Worm (Caenorhabditis elegans) whole organism, L3 larva: ENCODE measurements around the gene nspb-4.
A peak's percentile ranks its signal among the peaks of the same experiment; 100 is the strongest.

Experiments used
- R02D3.7 ChIP-seq: fragments of 150-350 bp; optimal IDR thresholded peaks from 2 replicates; lab custom pipeline; 2014; ENCODE audit warnings: missing biosample characterization, missing genetic modification characterization
- ZK546.5 ChIP-seq: sonication (generic microtip); optimal IDR thresholded peaks from 2 replicates; lab custom pipeline; 2017; ENCODE audit warnings: missing biosample characterization, missing genetic modification characterization
- aly-2 ChIP-seq: fragments of 150-350 bp; optimal IDR thresholded peaks from 2 replicates; lab custom pipeline; 2014; ENCODE audit warnings: missing biosample characterization, missing genetic modification characterization
- ama-1 ChIP-seq: fragments of 150-350 bp; optimal IDR thresholded peaks from 2 replicates; lab custom pipeline; 2018
- ceh-16 ChIP-seq: sonication (generic microtip); optimal IDR thresholded peaks from 2 replicates; lab custom pipeline; 2017; ENCODE audit warnings: missing biosample characterization, missing genetic modification characterization
- ceh-28 ChIP-seq: fragments of 150-350 bp; optimal IDR thresholded peaks from 2 replicates; lab custom pipeline; 2014; ENCODE audit warnings: missing biosample characterization, missing genetic modification reagents, missing genetic modification characterization
- ceh-82 ChIP-seq: fragments of 150-350 bp; optimal IDR thresholded peaks from 2 replicates; lab custom pipeline; 2014; ENCODE audit warnings: missing biosample characterization, missing genetic modification characterization
- ceh-9 ChIP-seq: sonication (generic microtip); optimal IDR thresholded peaks from 2 replicates; lab custom pipeline; 2018; ENCODE audit warnings: missing biosample characterization, missing genetic modification characterization
- daf-12 ChIP-seq: fragments of 150-350 bp; optimal IDR thresholded peaks from 2 replicates; lab custom pipeline; 2014; ENCODE audit warnings: missing biosample characterization, missing genetic modification reagents, missing genetic modification characterization
- egl-27 ChIP-seq: sonication (generic microtip); optimal IDR thresholded peaks from 4 replicates; lab custom pipeline; 2017; ENCODE audit warnings: missing biosample characterization, missing genetic modification reagents, missing genetic modification characterization
- egl-5 ChIP-seq: fragments of 150-350 bp; optimal IDR thresholded peaks from 2 replicates; lab custom pipeline; 2017; ENCODE audit warnings: missing biosample characterization, missing genetic modification reagents, missing genetic modification characterization, inconsistent platforms
- elt-1 ChIP-seq: fragments of 150-350 bp; optimal IDR thresholded peaks from 2 replicates; lab custom pipeline; 2014; ENCODE audit warnings: missing biosample characterization, missing genetic modification characterization
- elt-2 ChIP-seq: sonication (generic microtip); optimal IDR thresholded peaks from 2 replicates; lab custom pipeline; 2016; ENCODE audit warnings: missing genetic modification reagents, mild to moderate bottlenecking, missing genetic modification characterization, missing compliant biosample characterization
- elt-3 ChIP-seq, 3 experiments: fragments of 150-350 bp in 1 of 3; sonication (generic microtip) in 2 of 3; optimal IDR thresholded peaks; 2 replicates in 2 of 3; 4 replicates in 1 of 3; lab custom pipeline; 2014 to 2017; ENCODE audit warnings: missing biosample characterization in 3 of 3, missing genetic modification characterization in 3 of 3
- eor-1 ChIP-seq, 2 experiments: fragments of 150-350 bp; optimal IDR thresholded peaks; 2 replicates each; lab custom pipeline; 2014 to 2018; ENCODE audit warnings: missing biosample characterization in 2 of 2, missing genetic modification characterization in 2 of 2
- fkh-10 ChIP-seq: sonication (generic microtip); optimal IDR thresholded peaks from 2 replicates; lab custom pipeline; 2017; ENCODE audit warnings: missing biosample characterization, missing genetic modification reagents, missing genetic modification characterization
- fkh-2 ChIP-seq: fragments of 150-350 bp; optimal IDR thresholded peaks from 2 replicates; lab custom pipeline; 2014; ENCODE audit warnings: missing biosample characterization, missing genetic modification reagents, missing genetic modification characterization
- fos-1 ChIP-seq: fragments of 150-350 bp; optimal IDR thresholded peaks from 2 replicates; lab custom pipeline; 2014; ENCODE audit warnings: missing biosample characterization, missing genetic modification characterization
- hmg-11 ChIP-seq: sonication (generic microtip); optimal IDR thresholded peaks from 2 replicates; lab custom pipeline; 2016; ENCODE audit warnings: missing genetic modification characterization, missing compliant biosample characterization
- jun-1 ChIP-seq: fragments of 150-350 bp; optimal IDR thresholded peaks from 2 replicates; lab custom pipeline; 2014; ENCODE audit warnings: missing biosample characterization, missing genetic modification reagents, missing genetic modification characterization
- lin-15B ChIP-seq: fragments of 150-350 bp; optimal IDR thresholded peaks from 2 replicates; lab custom pipeline; 2014; ENCODE audit warnings: missing biosample characterization, missing genetic modification characterization
- lin-39 ChIP-seq: fragments of 150-350 bp; optimal IDR thresholded peaks from 2 replicates; lab custom pipeline; 2018; ENCODE audit warnings: missing biosample characterization, missing genetic modification reagents, missing genetic modification characterization
- lsy-12 ChIP-seq: sonication (generic microtip); optimal IDR thresholded peaks from 2 replicates; lab custom pipeline; 2016; ENCODE audit warnings: mild to moderate bottlenecking, missing genetic modification characterization, missing compliant biosample characterization
- mdl-1 ChIP-seq: fragments of 150-350 bp; optimal IDR thresholded peaks from 2 replicates; lab custom pipeline; 2014; ENCODE audit warnings: missing biosample characterization, missing genetic modification characterization
- mml-1 ChIP-seq: fragments of 150-350 bp; sonication (generic microtip); optimal IDR thresholded peaks from 3 replicates; lab custom pipeline; 2014; ENCODE audit warnings: missing biosample characterization, missing genetic modification characterization
- nfya-1 ChIP-seq: sonication (generic microtip); optimal IDR thresholded peaks from 2 replicates; lab custom pipeline; 2017; ENCODE audit warnings: missing genetic modification characterization, mild to moderate bottlenecking, missing compliant biosample characterization, antibody characterized with exemption, moderate library complexity; ENCODE audit not compliant: insufficient read depth
- nhr-11 ChIP-seq: fragments of 150-350 bp; optimal IDR thresholded peaks from 2 replicates; lab custom pipeline; 2014; ENCODE audit warnings: missing biosample characterization, missing genetic modification characterization
- nhr-12 ChIP-seq: fragments of 150-350 bp; optimal IDR thresholded peaks from 2 replicates; lab custom pipeline; 2014; ENCODE audit warnings: missing biosample characterization, missing genetic modification characterization
- nhr-23 ChIP-seq: fragments of 150-350 bp; optimal IDR thresholded peaks from 2 replicates; lab custom pipeline; 2014; ENCODE audit warnings: missing biosample characterization, missing genetic modification reagents, missing genetic modification characterization
- nhr-237 ChIP-seq: fragments of 150-350 bp; optimal IDR thresholded peaks from 2 replicates; lab custom pipeline; 2014; ENCODE audit warnings: missing biosample characterization, missing genetic modification characterization
- nhr-25 ChIP-seq: sonication (generic microtip); optimal IDR thresholded peaks from 2 replicates; lab custom pipeline; 2017; ENCODE audit warnings: missing biosample characterization, missing genetic modification characterization
- nhr-28 ChIP-seq: fragments of 150-350 bp; optimal IDR thresholded peaks from 2 replicates; lab custom pipeline; 2014; ENCODE audit warnings: missing biosample characterization, missing genetic modification characterization
- nhr-43 ChIP-seq: sonication (generic microtip); optimal IDR thresholded peaks from 2 replicates; lab custom pipeline; 2016; ENCODE audit warnings: mild to moderate bottlenecking, missing genetic modification characterization, missing compliant biosample characterization; ENCODE audit not compliant: poor library complexity, severe bottlenecking
- nhr-67 ChIP-seq: fragments of 150-350 bp; optimal IDR thresholded peaks from 2 replicates; lab custom pipeline; 2014; ENCODE audit warnings: missing biosample characterization, missing genetic modification characterization
- nhr-76 ChIP-seq: fragments of 150-350 bp; sonication (generic microtip); optimal IDR thresholded peaks from 5 replicates; lab custom pipeline; 2014; ENCODE audit warnings: missing biosample characterization, missing genetic modification characterization
- nhr-77 ChIP-seq: fragments of 150-350 bp; optimal IDR thresholded peaks from 2 replicates; lab custom pipeline; 2014; ENCODE audit warnings: missing biosample characterization, missing genetic modification characterization
- pha-4 ChIP-seq: fragments of 150-350 bp; optimal IDR thresholded peaks from 2 replicates; lab custom pipeline; 2014; ENCODE audit warnings: missing biosample characterization, missing genetic modification reagents, missing genetic modification characterization
- pqm-1 ChIP-seq: fragments of 150-350 bp; optimal IDR thresholded peaks from 2 replicates; lab custom pipeline; 2017; ENCODE audit warnings: missing biosample characterization, missing genetic modification characterization, inconsistent platforms
- sea-2 ChIP-seq: fragments of 150-350 bp; sonication (generic microtip); optimal IDR thresholded peaks from 4 replicates; lab custom pipeline; 2014; ENCODE audit warnings: missing biosample characterization, missing genetic modification reagents, missing genetic modification characterization
- skn-1 ChIP-seq: fragments of 150-350 bp; optimal IDR thresholded peaks from 2 replicates; lab custom pipeline; 2014; ENCODE audit warnings: missing biosample characterization, missing genetic modification characterization
- snpc-4 ChIP-seq: fragments of 150-350 bp; optimal IDR thresholded peaks from 2 replicates; lab custom pipeline; 2014; ENCODE audit warnings: missing biosample characterization, missing genetic modification characterization
- tbx-2 ChIP-seq: sonication (generic microtip); optimal IDR thresholded peaks from 2 replicates; lab custom pipeline; 2016; ENCODE audit warnings: mild to moderate bottlenecking, missing genetic modification characterization, missing compliant biosample characterization
- unc-39 ChIP-seq: sonication (generic microtip); optimal IDR thresholded peaks from 4 replicates; lab custom pipeline; 2017; ENCODE audit warnings: missing biosample characterization, missing genetic modification characterization
- unc-62 ChIP-seq: fragments of 150-350 bp; sonication (generic microtip); optimal IDR thresholded peaks from 4 replicates; lab custom pipeline; 2014; ENCODE audit warnings: missing biosample characterization, missing genetic modification reagents, missing genetic modification characterization
- zag-1 ChIP-seq: fragments of 150-350 bp; optimal IDR thresholded peaks from 2 replicates; lab custom pipeline; 2014; ENCODE audit warnings: missing biosample characterization, missing genetic modification characterization
- ztf-11 ChIP-seq: fragments of 150-350 bp; optimal IDR thresholded peaks from 2 replicates; lab custom pipeline; 2014; ENCODE audit warnings: missing biosample characterization, missing genetic modification characterization
- ztf-4 ChIP-seq: fragments of 150-350 bp; optimal IDR thresholded peaks from 2 replicates; lab custom pipeline; 2014; ENCODE audit warnings: missing biosample characterization, missing genetic modification characterization

Gene nspb-4

ce11 chrIV:6556624-6557368 is 41.2 kb upstream of the nspb-4 start, which contains the start of gene try-3:
TSS of gene try-3 (plus strand) at chrIV:6557155.
- TF ChIP-seq fkh-10 (no peak), ceh-28 (tag; lab: Kevin White, UChicago) (no peak), fkh-2 (no peak), hmg-11 (tag; lab: Kevin White, UChicago) (peak; percentile 77), lin-39 (tag; lab: Kevin White, UChicago) (peak; percentile 88), daf-12 (tag; lab: Kevin White, UChicago) (no peak), fos-1 (tag; lab: Kevin White, UChicago) (no peak), elt-1 (tag; lab: Kevin White, UChicago) (no peak), jun-1 (tag; lab: Kevin White, UChicago) (no peak), ztf-4 (tag; lab: Kevin White, UChicago) (no peak), nhr-43 (tag; lab: Kevin White, UChicago) (peak; percentile 76), egl-27 (peak; percentile 33), lin-15B (tag; lab: Kevin White, UChicago) (peak; percentile 49), sea-2 (GFP tag; lab: Kevin White, UChicago) (no peak), mdl-1 (tag; lab: Kevin White, UChicago) (no peak), ceh-9 (tag; lab: Kevin White, UChicago) (no peak), aly-2 (tag; lab: Kevin White, UChicago) (no peak), unc-39 (tag; lab: Kevin White, UChicago) (no peak), mml-1 (tag; lab: Kevin White, UChicago) (no peak), egl-5 (tag; lab: Kevin White, UChicago) (no peak), nfya-1 (peak; percentile 71), snpc-4 (tag; lab: Kevin White, UChicago) (peak; percentile 58), ZK546.5 (tag; lab: Kevin White, UChicago) (no peak), skn-1 (tag; lab: Kevin White, UChicago) (peak; percentile 33), elt-3 (tag; optimal IDR thresholded peaks at IDR 0.05; lab: Kevin White, UChicago) (peak in 1 of 3 experiments; percentile 63), nhr-67 (no peak), eor-1 (tag; optimal IDR thresholded peaks at IDR 0.05; lab: Kevin White, UChicago) (no peak), nhr-77 (tag; lab: Kevin White, UChicago) (no peak), nhr-23 (tag; lab: Kevin White, UChicago) (peak; percentile 32), nhr-12 (tag; lab: Kevin White, UChicago) (no peak), ztf-11 (tag; lab: Kevin White, UChicago) (no peak), nhr-237 (tag; lab: Kevin White, UChicago) (no peak), nhr-76 (no peak), pha-4 (tag; lab: Kevin White, UChicago) (peak; percentile 70), nhr-25 (no peak), ceh-82 (no peak), lsy-12 (peak; percentile 21), zag-1 (tag; lab: Kevin White, UChicago) (no peak), nhr-28 (no peak), pqm-1 (tag; lab: Kevin White, UChicago) (peak; percentile 43), unc-62 (GFP tag; lab: Kevin White, UChicago) (no peak), ama-1 (no peak), ceh-16 (tag; lab: Kevin White, UChicago) (no peak), tbx-2 (tag; lab: Kevin White, UChicago) (no peak), elt-2 (tag; lab: Kevin White, UChicago) (peak; percentile 56), nhr-11 (tag; lab: Kevin White, UChicago) (no peak), R02D3.7 (tag; lab: Kevin White, UChicago) (peak; percentile 14)
